Worm (Caenorhabditis elegans): ENCODE measurements around the gene hog-1.
A peak's percentile ranks its signal among the peaks of the same experiment; 100 is the strongest.

hog-1 gene

ce11 chrX:5815343-5815742 is 38.7 kb downstream of the hog-1 start:
- TF ChIP-seq nfya-1 (tag; optimal IDR thresholded peaks at IDR 0.05) = no peak
- TF ChIP-seq pha-4 (tag; optimal IDR thresholded peaks at IDR 0.05) = no peak
- TF ChIP-seq ceh-31 (tag; optimal IDR thresholded peaks at IDR 0.05) = no peak
- TF ChIP-seq pros-1 (tag; optimal IDR thresholded peaks at IDR 0.05) = no peak
- TF ChIP-seq rnt-1 (tag; optimal IDR thresholded peaks at IDR 0.05) = no peak
- TF ChIP-seq odd-2 (tag; optimal IDR thresholded peaks at IDR 0.05) = no peak
- TF ChIP-seq elt-4 (tag; optimal IDR thresholded peaks at IDR 0.05) = no peak
- no peak for TF ChIP-seq elt-2 (tag; optimal IDR thresholded peaks at IDR 0.05)
- no peak for TF ChIP-seq pat-9 (tag; optimal IDR thresholded peaks at IDR 0.05)
- no peak for TF ChIP-seq zip-5 (tag; optimal IDR thresholded peaks at IDR 0.05)
- no peak for TF ChIP-seq syd-9 (tag; optimal IDR thresholded peaks at IDR 0.05)
- no peak for TF ChIP-seq ceh-30 (tag; optimal IDR thresholded peaks at IDR 0.05)
- TF ChIP-seq sdc-2 (tag; optimal IDR thresholded peaks at IDR 0.05) = no peak
- TF ChIP-seq lin-11 (tag; optimal IDR thresholded peaks at IDR 0.05) = no peak
- TF ChIP-seq T23F11.4 (GFP tag; optimal IDR thresholded peaks at IDR 0.05) = no peak
- no peak for TF ChIP-seq ceh-19 (GFP tag; optimal IDR thresholded peaks at IDR 0.05)
- TF ChIP-seq sox-2 (GFP tag; IDR thresholded peaks at IDR 0.05) = no peak
- no peak for TF ChIP-seq unc-3 (GFP tag; conservative IDR thresholded peaks at IDR 0.05)
- no peak for TF ChIP-seq unc-3 (tag; optimal IDR thresholded peaks at IDR 0.05)
- no peak for TF ChIP-seq hlh-6 (tag; optimal IDR thresholded peaks at IDR 0.05)
- no peak for TF ChIP-seq ceh-48 (tag; optimal IDR thresholded peaks at IDR 0.05)

ce11 chrX:5814342-5814741 is 39.7 kb downstream of the hog-1 start:
- TF ChIP-seq ceh-2 (tag; optimal IDR thresholded peaks at IDR 0.05) = no peak
- no peak for TF ChIP-seq ceh-6 (GFP tag; optimal IDR thresholded peaks at IDR 0.05)
- TF ChIP-seq ceh-48 (tag; optimal IDR thresholded peaks at IDR 0.05) = no peak
- TF ChIP-seq elt-4 (tag; optimal IDR thresholded peaks at IDR 0.05) = no peak
- no peak for TF ChIP-seq madf-2 (tag; optimal IDR thresholded peaks at IDR 0.05)
- TF ChIP-seq ceh-31 (tag; optimal IDR thresholded peaks at IDR 0.05) = no peak
- no peak for TF ChIP-seq fax-1 (tag; optimal IDR thresholded peaks at IDR 0.05)
- TF ChIP-seq unc-3 (GFP tag; conservative IDR thresholded peaks at IDR 0.05) = no peak
- no peak for TF ChIP-seq unc-3 (tag; optimal IDR thresholded peaks at IDR 0.05)
- TF ChIP-seq pag-3 (tag; optimal IDR thresholded peaks at IDR 0.05; ENCODE audit: borderline replicate concordance) = no peak
- TF ChIP-seq hlh-8 (tag; optimal IDR thresholded peaks at IDR 0.05) = no peak
- no peak for TF ChIP-seq K02D7.2 (tag; optimal IDR thresholded peaks at IDR 0.05)
- TF ChIP-seq unc-55 (GFP tag; optimal IDR thresholded peaks at IDR 0.05) = no peak
- no peak for TF ChIP-seq elt-2 (tag; optimal IDR thresholded peaks at IDR 0.05)
- TF ChIP-seq pros-1 (tag; optimal IDR thresholded peaks at IDR 0.05) = no peak
- no peak for TF ChIP-seq rnt-1 (tag; optimal IDR thresholded peaks at IDR 0.05)
- no peak for TF ChIP-seq tbx-7 (tag; optimal IDR thresholded peaks at IDR 0.05)
- no peak for TF ChIP-seq sox-2 (GFP tag; IDR thresholded peaks at IDR 0.05)

ce11 chrX:5813030-5813429 is 41.0 kb downstream of the hog-1 start:
- TF ChIP-seq elt-2 (tag; optimal IDR thresholded peaks at IDR 0.05) = peak; percentile 25
- TF ChIP-seq nfya-1 (tag; optimal IDR thresholded peaks at IDR 0.05) = no peak

- TF ChIP-seq gmeb-2 (tag; optimal IDR thresholded peaks at IDR 0.05) (peak; percentile 44), tbx-7 (tag; optimal IDR thresholded peaks at IDR 0.05) (peak; percentile 57), madf-2 (tag; optimal IDR thresholded peaks at IDR 0.05) (peak; percentile 65), unc-86 (tag; optimal IDR thresholded peaks at IDR 0.05) (peak; percentile 75), hlh-13 (GFP tag; optimal IDR thresholded peaks at IDR 0.05) (no peak), pha-2 (tag; optimal IDR thresholded peaks at IDR 0.05) (peak; percentile 89), pqm-1 (tag; optimal IDR thresholded peaks at IDR 0.05) (peak; percentile 10), ceh-34 (tag; optimal IDR thresholded peaks at IDR 0.05) (peak; percentile 99), pat-9 (tag; optimal IDR thresholded peaks at IDR 0.05) (peak; percentile 62), C38D4.7 (GFP tag; optimal IDR thresholded peaks at IDR 0.05) (no peak), hlh-6 (tag; optimal IDR thresholded peaks at IDR 0.05) (peak; percentile 83), nfya-1 (tag; optimal IDR thresholded peaks at IDR 0.05) (peak; percentile 92), ahr-1 (tag; optimal IDR thresholded peaks at IDR 0.05) (no peak), rnt-1 (tag; optimal IDR thresholded peaks at IDR 0.05) (peak; percentile 99), tbx-2 (tag; optimal IDR thresholded peaks at IDR 0.05) (peak; percentile 97), che-1 (tag; optimal IDR thresholded peaks at IDR 0.05) (peak; percentile 50), npax-4 (tag; optimal IDR thresholded peaks at IDR 0.05) (no peak), ceh-30 (tag; optimal IDR thresholded peaks at IDR 0.05) (peak; percentile 86), hlh-8 (tag; optimal IDR thresholded peaks at IDR 0.05) (peak; percentile 72), fkh-10 (GFP tag; optimal IDR thresholded peaks at IDR 0.05) (peak; percentile 61), ref-2 (tag; optimal IDR thresholded peaks at IDR 0.05) (peak; percentile 97), unc-42 (tag; optimal IDR thresholded peaks at IDR 0.05) (peak; percentile 70), elt-2 (tag; optimal IDR thresholded peaks at IDR 0.05) (peak; percentile 78), ceh-19 (GFP tag; optimal IDR thresholded peaks at IDR 0.05) (peak; percentile 84), fkh-6 (tag; optimal IDR thresholded peaks at IDR 0.05) (peak; percentile 28), lim-6 (tag; optimal IDR thresholded peaks at IDR 0.05) (no peak)
Observed at ce11 chrX:5811997-5812562, 42.0 kb downstream of the hog-1 start.
